Worm (Caenorhabditis elegans): ENCODE measurements around the gene Y39G8B.13.

DNA sequence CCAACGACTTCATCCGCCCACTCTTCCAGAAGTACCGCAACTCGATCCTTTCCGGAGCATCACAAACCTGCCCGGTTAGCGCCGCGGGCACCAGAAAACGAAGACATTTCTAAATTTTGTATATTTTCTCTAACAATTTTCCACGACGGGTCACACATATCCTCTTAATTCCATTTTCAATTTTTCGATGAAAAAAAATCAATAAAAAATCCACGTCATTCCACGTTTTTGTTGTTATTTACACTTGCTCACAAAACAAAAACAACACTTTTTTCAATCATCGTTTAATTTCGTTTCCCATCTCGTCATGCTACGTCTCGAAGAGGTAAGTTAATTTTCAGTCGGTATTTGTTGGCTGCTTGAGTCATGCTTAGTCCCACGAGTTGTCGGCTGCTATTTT is 25.5 kb upstream of the Y39G8B.13 start, which contains the start of gene F01D5.7:
- TF ChIP-seq him-1 (tag; optimal IDR thresholded peaks at IDR 0.05) (no peak), dao-5 (tag; optimal IDR thresholded peaks at IDR 0.05) (no peak), W03F9.2 (tag; optimal IDR thresholded peaks at IDR 0.05) (no peak)
